Fruit fly (Drosophila melanogaster) whole organism, embryonic: Measurements from ENCODE around the gene drn.

Experiments
- Bteb2 ChIP-seq: fragments of 200-800 bp; sonication (Bioruptor generic); optimal IDR thresholded peaks from 2 replicates; lab custom pipeline; 2016; ENCODE audit warnings: missing biosample characterization, missing genetic modification characterization
- CG12155 ChIP-seq: fragments of 200-800 bp; sonication (Bioruptor generic); optimal IDR thresholded peaks from 3 replicates; lab custom pipeline; 2016; ENCODE audit warnings: missing biosample characterization, missing genetic modification characterization
- CG12391 ChIP-seq: fragments of 200-800 bp; sonication (Bioruptor generic); optimal IDR thresholded peaks from 3 replicates; lab custom pipeline; 2018; ENCODE audit warnings: missing biosample characterization, mild to moderate bottlenecking, missing genetic modification characterization, moderate library complexity
- crp ChIP-seq, 2 experiments: fragments of 200-800 bp; sonication (Bioruptor generic); optimal IDR thresholded peaks; 2 replicates in 1 of 2; 3 replicates in 1 of 2; lab custom pipeline; 2017; ENCODE audit warnings: missing biosample characterization in 2 of 2, missing genetic modification characterization in 2 of 2, mild to moderate bottlenecking in 1 of 2, moderate library complexity in 1 of 2
- unpg ChIP-seq: fragments of 200-800 bp; sonication (Bioruptor generic); optimal IDR thresholded peaks from 3 replicates; lab custom pipeline; 2018; ENCODE audit warnings: missing biosample characterization, mild to moderate bottlenecking, missing genetic modification characterization, moderate library complexity

dm6 chr3R:9340076-9340315 is at the start of gene drn:
- TF ChIP-seq CG12155 (GFP tag; lab: Kevin White, UChicago) (no peak), unpg (GFP tag; lab: Kevin White, UChicago) (no peak), crp (GFP tag; optimal IDR thresholded peaks at IDR 0.05; lab: Kevin White, UChicago) (no peak), CG12391 (tag; lab: Kevin White, UChicago) (no peak), Bteb2 (GFP tag; lab: Kevin White, UChicago) (no peak)
